Worm (Caenorhabditis elegans): ENCODE data around the gene srd-19.

- no peak for TF ChIP-seq flt-1 (GFP tag; IDR thresholded peaks at IDR 0.05)
- TF ChIP-seq klf-2 (GFP tag; conservative IDR thresholded peaks at IDR 0.05): no peak
- no peak for TF ChIP-seq med-1 (GFP tag; optimal IDR thresholded peaks at IDR 0.05; ENCODE audit: insufficient read depth)
- TF ChIP-seq cog-1 (tag; optimal IDR thresholded peaks at IDR 0.05): no peak
- TF ChIP-seq ztf-23 (GFP tag; IDR thresholded peaks at IDR 0.05): no peak
- no peak for TF ChIP-seq T22C8.4 (GFP tag; IDR thresholded peaks at IDR 0.05)
- no peak for TF ChIP-seq tab-1 (GFP tag; IDR thresholded peaks at IDR 0.05)
Observed at ce11 chrV:13441661-13442060, 13.1 kb upstream of the srd-19 start, which contains the start of gene col-162.

All from whole organism, midembryonic.